Worm (Caenorhabditis elegans) whole organism, L4 larva: ENCODE data around the gene sqv-6.
A peak's percentile ranks its signal among the peaks of the same experiment; 100 is the strongest.

Source experiments
- F44E2.7 ChIP-seq: fragments of 200-800 bp; sonication (Bioruptor generic); IDR thresholded peaks from 2 replicates; pipeline ENCODE4 v2.1.2; 2022; ENCODE audit warnings: missing genetic modification characterization, missing compliant biosample characterization
- Y5F2A.4 ChIP-seq: fragments of 200-800 bp; sonication (Bioruptor generic); optimal IDR thresholded peaks from 2 replicates; lab custom pipeline; 2018; ENCODE audit warnings: mild to moderate bottlenecking, missing genetic modification characterization, missing compliant biosample characterization
- ZK546.5 ChIP-seq, 2 experiments: sonication (generic microtip); optimal IDR thresholded peaks; 2 replicates each; lab custom pipeline; 2017; ENCODE audit warnings: missing biosample characterization in 2 of 2, missing genetic modification characterization in 2 of 2
- aha-1 ChIP-seq: fragments of 150-350 bp; peaks from one replicate; lab custom pipeline; 2014; ENCODE audit warnings: missing biosample characterization, missing genetic modification characterization
- aly-2 ChIP-seq: sonication (generic microtip); optimal IDR thresholded peaks from 2 replicates; lab custom pipeline; 2018; ENCODE audit warnings: missing biosample characterization, missing genetic modification characterization
- ama-1 ChIP-seq: fragments of 150-350 bp; optimal IDR thresholded peaks from 2 replicates; lab custom pipeline; 2014; ENCODE audit warnings: inconsistent platforms, mixed read lengths
- arid-1 ChIP-seq: fragments of 200-800 bp; sonication (Bioruptor generic); conservative IDR thresholded peaks from 2 replicates; pipeline ENCODE4 v1.3.6; 2022; ENCODE audit warnings: missing genetic modification reagents, missing genetic modification characterization, missing compliant biosample characterization
- ceh-20 ChIP-seq: fragments of 200-800 bp; sonication (Bioruptor generic); IDR thresholded peaks from 2 replicates; pipeline ENCODE4 v1.3.6; 2022; ENCODE audit warnings: missing genetic modification reagents, missing genetic modification characterization, missing compliant biosample characterization
- ceh-32 ChIP-seq: sonication (generic microtip); optimal IDR thresholded peaks from 2 replicates; lab custom pipeline; 2016; ENCODE audit warnings: mild to moderate bottlenecking, missing genetic modification characterization, missing compliant biosample characterization; ENCODE audit not compliant: poor library complexity
- ceh-44 ChIP-seq: fragments of 200-800 bp; sonication (Bioruptor generic); IDR thresholded peaks from 2 replicates; pipeline ENCODE4 v1.3.6; 2022; ENCODE audit warnings: missing genetic modification reagents, missing genetic modification characterization, missing compliant biosample characterization
- ctbp-1 ChIP-seq: fragments of 200-800 bp; sonication (Bioruptor generic); IDR thresholded peaks from 2 replicates; pipeline ENCODE4 v1.3.6; 2022; ENCODE audit warnings: missing genetic modification reagents, missing genetic modification characterization, missing compliant biosample characterization
- daf-16 ChIP-seq, 3 experiments: sonication (generic microtip); optimal IDR thresholded peaks; 2 replicates each; lab custom pipeline; 2016 to 2017; ENCODE audit warnings: missing genetic modification characterization in 3 of 3, missing genetic modification reagents in 3 of 3, mild to moderate bottlenecking in 2 of 3, missing compliant biosample characterization in 2 of 3, missing biosample characterization in 1 of 3, moderate library complexity in 1 of 3
- daf-19 ChIP-seq: fragments of 200-800 bp; sonication (Bioruptor generic); conservative IDR thresholded peaks from 2 replicates; pipeline ENCODE4 v1.3.6; 2022; ENCODE audit warnings: missing genetic modification characterization, missing compliant biosample characterization
- dmd-6 ChIP-seq: fragments of 200-800 bp; sonication (Bioruptor generic); IDR thresholded peaks from 2 replicates; pipeline ENCODE4 v1.3.6; 2022; ENCODE audit warnings: missing genetic modification reagents, missing genetic modification characterization, missing compliant biosample characterization
- dmd-8 ChIP-seq: fragments of 200-800 bp; sonication (Bioruptor generic); IDR thresholded peaks from 2 replicates; pipeline ENCODE4 v1.3.6; 2022; ENCODE audit warnings: missing genetic modification characterization, missing compliant biosample characterization
- dve-1 ChIP-seq: sonication (generic microtip); optimal IDR thresholded peaks from 2 replicates; lab custom pipeline; 2017; ENCODE audit warnings: antibody characterized with exemption, mild to moderate bottlenecking, missing genetic modification characterization, missing compliant biosample characterization; ENCODE audit not compliant: insufficient read depth
- fkh-10 ChIP-seq: fragments of 150-350 bp; optimal IDR thresholded peaks from 2 replicates; lab custom pipeline; 2014; ENCODE audit warnings: missing biosample characterization, missing genetic modification reagents, missing genetic modification characterization
- gei-8 ChIP-seq: fragments of 200-800 bp; sonication (Bioruptor generic); optimal IDR thresholded peaks from 2 replicates; lab custom pipeline; 2018; ENCODE audit warnings: mild to moderate bottlenecking, missing genetic modification characterization, missing compliant biosample characterization
- hif-1 ChIP-seq, 2 experiments: sonication (generic microtip); optimal IDR thresholded peaks; 2 replicates each; lab custom pipeline; 2016 to 2017; ENCODE audit warnings: missing compliant biosample characterization in 2 of 2, missing genetic modification characterization in 2 of 2, missing genetic modification reagents in 2 of 2, missing genotype in 2 of 2, mild to moderate bottlenecking in 1 of 2
- hlh-11 ChIP-seq: fragments of 200-800 bp; sonication (Bioruptor generic); optimal IDR thresholded peaks from 2 replicates; lab custom pipeline; 2018; ENCODE audit warnings: mild to moderate bottlenecking, missing genetic modification characterization, missing compliant biosample characterization
- hlh-30 ChIP-seq: sonication (generic microtip); optimal IDR thresholded peaks from 2 replicates; lab custom pipeline; 2017; ENCODE audit warnings: antibody characterized with exemption, mild to moderate bottlenecking, missing genetic modification characterization, missing compliant biosample characterization; ENCODE audit not compliant: insufficient read depth
- jun-1 ChIP-seq: fragments of 150-350 bp; optimal IDR thresholded peaks from 2 replicates; lab custom pipeline; 2014; ENCODE audit warnings: missing biosample characterization, missing genetic modification reagents, missing genetic modification characterization
- lim-7 ChIP-seq: fragments of 200-800 bp; sonication (Bioruptor generic); IDR thresholded peaks from 2 replicates; pipeline ENCODE4 v1.3.6; 2022; ENCODE audit warnings: missing genetic modification characterization, missing compliant biosample characterization
- lin-1 ChIP-seq: fragments of 200-800 bp; sonication (Bioruptor generic); IDR thresholded peaks from 2 replicates; pipeline ENCODE4 v1.3.6; 2022; ENCODE audit warnings: missing genetic modification reagents, missing genetic modification characterization, missing compliant biosample characterization
- lin-13 ChIP-seq: fragments of 150-350 bp; optimal IDR thresholded peaks from 2 replicates; lab custom pipeline; 2014; ENCODE audit warnings: missing biosample characterization, missing genetic modification reagents, missing genetic modification characterization
- lin-29 ChIP-seq: fragments of 200-800 bp; sonication (Bioruptor generic); IDR thresholded peaks from 2 replicates; pipeline ENCODE4 v1.3.6; 2022; ENCODE audit warnings: missing genetic modification reagents, missing genetic modification characterization, missing compliant biosample characterization
- lin-38 ChIP-seq: fragments of 200-800 bp; sonication (Bioruptor generic); IDR thresholded peaks from 2 replicates; pipeline ENCODE4 v1.3.6; 2022; ENCODE audit warnings: missing genetic modification reagents, missing genetic modification characterization, missing compliant biosample characterization
- madf-5 ChIP-seq, 2 experiments: fragments of 200-800 bp; sonication (Bioruptor generic); IDR thresholded peaks; 2 replicates each; pipeline ENCODE4 v1.3.6; 2022; ENCODE audit warnings: missing compliant biosample characterization in 2 of 2, missing genetic modification characterization in 2 of 2
- mdl-1 ChIP-seq, 2 experiments: fragments of 150-350 bp in 1 of 2; sonication (generic microtip) in 1 of 2; optimal IDR thresholded peaks; 2 replicates each; lab custom pipeline; 2014 to 2017; ENCODE audit warnings: missing biosample characterization in 2 of 2, missing genetic modification characterization in 2 of 2
- mep-1 ChIP-seq: fragments of 150-350 bp; sonication (generic microtip); optimal IDR thresholded peaks from 3 replicates; lab custom pipeline; 2014; ENCODE audit warnings: missing biosample characterization, missing genetic modification characterization
- mes-2 ChIP-seq: sonication (generic microtip); optimal IDR thresholded peaks from 2 replicates; lab custom pipeline; 2016; ENCODE audit warnings: missing genotype, mild to moderate bottlenecking, missing genetic modification characterization, missing compliant biosample characterization; ENCODE audit not compliant: poor library complexity, severe bottlenecking
- mxl-3 ChIP-seq: fragments of 200-800 bp; sonication (Bioruptor generic); optimal IDR thresholded peaks from 2 replicates; lab custom pipeline; 2018; ENCODE audit warnings: mild to moderate bottlenecking, missing genetic modification characterization, missing compliant biosample characterization
- nhr-102 ChIP-seq: sonication (generic microtip); optimal IDR thresholded peaks from 2 replicates; lab custom pipeline; 2016; ENCODE audit warnings: mild to moderate bottlenecking, missing genetic modification characterization, moderate library complexity, missing compliant biosample characterization
- nhr-11 ChIP-seq: fragments of 150-350 bp; optimal IDR thresholded peaks from 2 replicates; lab custom pipeline; 2014; ENCODE audit warnings: missing biosample characterization, missing genetic modification characterization
- nhr-25 ChIP-seq: sonication (generic microtip); optimal IDR thresholded peaks from 2 replicates; lab custom pipeline; 2017; ENCODE audit warnings: missing genetic modification characterization, mild to moderate bottlenecking, missing compliant biosample characterization, antibody characterized with exemption, moderate library complexity, borderline replicate concordance; ENCODE audit not compliant: insufficient read depth
- nhr-28 ChIP-seq: fragments of 150-350 bp; optimal IDR thresholded peaks from 2 replicates; lab custom pipeline; 2014; ENCODE audit warnings: missing biosample characterization, missing genetic modification characterization
- nhr-42 ChIP-seq: fragments of 200-800 bp; sonication (Bioruptor generic); IDR thresholded peaks from 2 replicates; pipeline ENCODE4 v1.3.6; 2022; ENCODE audit warnings: missing genetic modification characterization, missing compliant biosample characterization
- nhr-77 ChIP-seq: fragments of 150-350 bp; optimal IDR thresholded peaks from 2 replicates; lab custom pipeline; 2014; ENCODE audit warnings: missing biosample characterization, missing genetic modification characterization
- php-3 ChIP-seq: fragments of 200-800 bp; sonication (Bioruptor generic); IDR thresholded peaks from 2 replicates; pipeline ENCODE4 v1.3.6; 2022; ENCODE audit warnings: missing genetic modification reagents, missing genetic modification characterization, missing compliant biosample characterization
- pqm-1 ChIP-seq: sonication (generic microtip); optimal IDR thresholded peaks from 2 replicates; lab custom pipeline; 2017; ENCODE audit warnings: missing biosample characterization, missing genetic modification characterization
- rbr-2 ChIP-seq: sonication (generic microtip); optimal IDR thresholded peaks from 2 replicates; lab custom pipeline; 2016; ENCODE audit warnings: missing genotype, missing genetic modification characterization, missing compliant biosample characterization
- snpc-1.2 ChIP-seq: fragments of 200-800 bp; sonication (Bioruptor generic); IDR thresholded peaks from 2 replicates; pipeline ENCODE4 v1.3.6; 2022; ENCODE audit warnings: missing genetic modification reagents, missing genetic modification characterization, missing compliant biosample characterization
- snpc-4 ChIP-seq: fragments of 150-350 bp; optimal IDR thresholded peaks from 2 replicates; lab custom pipeline; 2014; ENCODE audit warnings: missing biosample characterization, missing genetic modification characterization
- unc-39 ChIP-seq: sonication (generic microtip); optimal IDR thresholded peaks from 2 replicates; lab custom pipeline; 2017; ENCODE audit warnings: missing biosample characterization, missing genetic modification characterization
- vab-7 ChIP-seq: fragments of 200-800 bp; sonication (Bioruptor generic); IDR thresholded peaks from 2 replicates; pipeline ENCODE4 v1.3.6; 2022; ENCODE audit warnings: missing genetic modification reagents, missing genetic modification characterization, missing compliant biosample characterization
- zfp-3 ChIP-seq: fragments of 200-800 bp; sonication (Bioruptor generic); conservative IDR thresholded peaks from 2 replicates; pipeline ENCODE4 v1.3.6; 2022; ENCODE audit warnings: missing genetic modification reagents, missing genetic modification characterization, missing compliant biosample characterization
- zip-11 ChIP-seq: fragments of 200-800 bp; sonication (Bioruptor generic); IDR thresholded peaks from 2 replicates; pipeline ENCODE4 v1.3.6; 2022; ENCODE audit warnings: missing genetic modification characterization, missing compliant biosample characterization
- zip-2 ChIP-seq: fragments of 150-350 bp; optimal IDR thresholded peaks from 2 replicates; lab custom pipeline; 2014; ENCODE audit warnings: missing biosample characterization, missing genetic modification characterization

Gene sqv-6

DNA sequence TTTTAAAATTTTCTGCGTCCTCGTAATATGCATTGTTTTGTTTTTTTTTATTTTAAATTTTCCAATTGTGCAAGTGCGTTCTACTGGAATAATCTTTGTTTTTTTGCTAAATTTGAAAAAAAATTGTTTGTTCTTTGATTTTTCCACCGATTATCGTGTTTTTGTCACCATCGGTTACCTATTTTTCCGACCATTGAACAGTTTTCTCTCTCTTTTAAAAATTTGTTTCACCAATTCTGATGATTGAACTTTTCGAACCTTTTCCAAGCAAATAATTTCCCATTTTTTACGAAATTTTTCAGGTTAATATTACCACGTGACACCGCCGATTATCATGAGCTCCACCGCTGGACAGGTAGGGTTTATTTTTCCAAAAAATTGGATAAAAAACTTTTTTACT is 53.1 kb downstream of the sqv-6 start, which contains the start of gene adh-5:
TSS of gene adh-5 (plus strand) at position 301 of the 400 bp plus-strand sequence.
- no peak for TF ChIP-seq ceh-32 (tag; lab: Kevin White, UChicago)
- no peak for TF ChIP-seq F44E2.7 (GFP tag; lab: Robert Waterston, UW)
- TF ChIP-seq ama-1 = no peak
- no peak for TF ChIP-seq Y5F2A.4 (GFP tag; lab: Kevin White, UChicago)
- TF ChIP-seq snpc-1.2 (GFP tag; lab: Robert Waterston, UW) = no peak
- TF ChIP-seq zfp-3 (GFP tag; lab: Robert Waterston, UW) = no peak
- no peak for TF ChIP-seq lin-1 (GFP tag; lab: Robert Waterston, UW)
- no peak for TF ChIP-seq zip-2 (tag; lab: Kevin White, UChicago)
- no peak for TF ChIP-seq madf-5 (GFP tag; IDR thresholded peaks at IDR 0.05; lab: Robert Waterston, UW)

ce11 chrV:910588-910987 is 54.0 kb downstream of the sqv-6 start:
- TF ChIP-seq mes-2 (tag; lab: Kevin White, UChicago) (peak; percentile 37), unc-39 (no peak), dmd-8 (no peak), vab-7 (GFP tag; lab: Robert Waterston, UW) (no peak), ceh-44 (no peak), dmd-6 (peak; percentile 77), mep-1 (tag; lab: Kevin White, UChicago) (no peak), nhr-25 (no peak), arid-1 (GFP tag; lab: Robert Waterston, UW) (no peak), gei-8 (GFP tag; lab: Kevin White, UChicago) (no peak), jun-1 (tag; lab: Kevin White, UChicago) (no peak), snpc-4 (tag; lab: Kevin White, UChicago) (no peak), mxl-3 (GFP tag; lab: Kevin White, UChicago) (peak; percentile 82), nhr-28 (tag; lab: Kevin White, UChicago) (peak; percentile 99), hlh-11 (tag; lab: Kevin White, UChicago) (peak; percentile 81), ZK546.5 (tag; optimal IDR thresholded peaks at IDR 0.05; lab: Kevin White, UChicago) (no peak), zip-2 (tag; lab: Kevin White, UChicago) (no peak), zip-11 (GFP tag; lab: Robert Waterston, UW) (no peak), nhr-11 (tag; lab: Kevin White, UChicago) (peak; percentile 28), hlh-30 (tag; lab: Kevin White, UChicago) (peak; percentile 48), aha-1 (tag; lab: Kevin White, UChicago) (peak; percentile 63), nhr-102 (tag; lab: Kevin White, UChicago) (peak; percentile 20), ama-1 (no peak), nhr-42 (no peak), lin-38 (GFP tag; lab: Robert Waterston, UW) (peak; percentile 49), daf-19 (GFP tag; lab: Robert Waterston, UW) (no peak), lin-29 (GFP tag; lab: Robert Waterston, UW) (no peak), mdl-1 (tag; optimal IDR thresholded peaks at IDR 0.05; lab: Kevin White, UChicago) (peak in 1 of 2 experiments; percentile 53), hif-1 (tag; optimal IDR thresholded peaks at IDR 0.05; lab: Kevin White, UChicago) (no peak), fkh-10 (GFP tag; lab: Kevin White, UChicago) (no peak), daf-16 (GFP tag; optimal IDR thresholded peaks at IDR 0.05; lab: Kevin White, UChicago) (no peak), daf-16 (tag; optimal IDR thresholded peaks at IDR 0.05; lab: Kevin White, UChicago) (peak; percentile 58), madf-5 (GFP tag; IDR thresholded peaks at IDR 0.05; lab: Robert Waterston, UW) (no peak), pqm-1 (tag; lab: Kevin White, UChicago) (peak; percentile 32), php-3 (GFP tag; lab: Robert Waterston, UW) (0 out of 2 replicates have a peak, but pooled peaks have one; percentile 28), lin-13 (GFP tag; lab: Kevin White, UChicago) (peak; percentile 20), lim-7 (no peak), aly-2 (tag; lab: Kevin White, UChicago) (no peak), ctbp-1 (no peak), ceh-32 (tag; lab: Kevin White, UChicago) (no peak), nhr-77 (tag; lab: Kevin White, UChicago) (peak; percentile 81), dve-1 (tag; lab: Kevin White, UChicago) (peak; percentile 67), ceh-20 (no peak), rbr-2 (tag; lab: Kevin White, UChicago) (no peak)
